Worm (Caenorhabditis elegans): ENCODE data around the gene fbl-1.

DNA sequence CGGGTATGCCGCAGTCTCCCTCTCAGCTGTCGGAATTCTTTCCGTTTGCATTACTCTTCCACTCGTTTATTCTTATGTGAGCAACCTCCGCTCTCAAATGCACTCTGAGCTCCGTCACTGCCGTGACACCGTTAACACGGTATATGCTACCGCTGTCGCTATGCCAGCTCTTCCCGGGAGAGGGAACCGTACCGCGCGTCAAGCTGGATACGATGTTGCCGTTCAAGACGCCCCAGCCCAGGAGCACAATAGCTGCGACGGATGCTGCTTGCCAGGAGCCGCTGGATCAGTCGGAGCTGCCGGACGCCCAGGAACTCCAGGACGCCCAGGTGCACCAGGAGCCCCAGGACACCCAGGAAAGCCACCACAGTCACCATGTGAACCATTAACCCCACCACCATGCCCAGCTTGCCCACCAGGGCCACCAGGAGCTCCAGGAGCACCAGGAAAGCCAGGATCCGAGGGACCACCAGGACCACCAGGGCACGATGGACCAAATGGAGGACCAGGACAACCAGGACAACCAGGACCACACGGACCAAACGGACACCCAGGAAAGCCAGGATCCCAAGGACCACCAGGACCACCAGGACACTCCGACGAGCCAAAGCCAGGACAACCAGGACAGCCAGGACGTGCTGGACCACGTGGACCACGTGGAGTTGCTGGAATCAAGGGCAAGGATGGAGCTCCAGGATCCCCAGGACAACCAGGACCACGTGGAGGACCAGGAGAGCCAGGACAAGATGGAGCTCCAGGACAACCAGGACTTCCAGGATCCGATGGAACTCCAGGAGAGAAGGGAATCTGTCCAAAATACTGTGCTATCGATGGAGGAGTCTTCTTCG is 23.1 kb downstream of the fbl-1 start:
- TF ChIP-seq madf-2 (tag; optimal IDR thresholded peaks at IDR 0.05) = no peak
- no peak for TF ChIP-seq ama-1 (optimal IDR thresholded peaks at IDR 0.05)
- no peak for TF ChIP-seq hlh-13 (GFP tag; optimal IDR thresholded peaks at IDR 0.05)

Measured in whole organism, late embryonic.